Fruit fly (Drosophila melanogaster) whole organism, embryonic: ENCODE results near the gene Tim8.
A peak's percentile ranks its signal among the peaks of the same experiment; 100 is the strongest.

Source experiments
- Adf1 ChIP-seq: fragments of 200-800 bp; sonication (Bioruptor generic); IDR thresholded peaks from 2 replicates; pipeline ENCODE4 v1.3.6; 2022; ENCODE audit warnings: missing biosample characterization, missing genetic modification characterization
- Antp ChIP-seq: fragments of 200-800 bp; sonication (Bioruptor generic); optimal IDR thresholded peaks from 3 replicates; lab custom pipeline; 2016; ENCODE audit warnings: missing biosample characterization, missing genetic modification characterization
- Bdp1 ChIP-seq: fragments of 200-800 bp; sonication (Bioruptor generic); optimal IDR thresholded peaks from 3 replicates; lab custom pipeline; 2016; ENCODE audit warnings: missing biosample characterization, missing genetic modification characterization
- CG11085 ChIP-seq: fragments of 200-800 bp; sonication (Bioruptor generic); IDR thresholded peaks from 2 replicates; pipeline ENCODE4 v1.3.6; 2022; ENCODE audit warnings: missing biosample characterization, missing genetic modification characterization
- CG12071 ChIP-seq: fragments of 200-800 bp; sonication (Bioruptor generic); optimal IDR thresholded peaks from 3 replicates; lab custom pipeline; 2018; ENCODE audit warnings: missing biosample characterization, mild to moderate bottlenecking, missing genetic modification characterization
- CG14014 ChIP-seq: fragments of 200-800 bp; sonication (Bioruptor generic); IDR thresholded peaks from 2 replicates; pipeline ENCODE4 v1.3.6; 2022; ENCODE audit warnings: missing biosample characterization, missing genetic modification characterization
- CG14050 ChIP-seq: fragments of 200-800 bp; sonication (Bioruptor generic); IDR thresholded peaks from 3 replicates; pipeline ENCODE4 v1.3.6; 2022; ENCODE audit warnings: missing biosample characterization, missing genetic modification characterization
- CG15269 ChIP-seq: fragments of 200-800 bp; sonication (Bioruptor generic); optimal IDR thresholded peaks from 2 replicates; lab custom pipeline; 2018; ENCODE audit warnings: missing biosample characterization, mild to moderate bottlenecking, missing genetic modification characterization, moderate library complexity
- CG16779 ChIP-seq: fragments of 200-800 bp; sonication (Bioruptor generic); IDR thresholded peaks from 2 replicates; pipeline ENCODE4 v1.3.6; 2022; ENCODE audit warnings: missing biosample characterization, missing genetic modification characterization
- CG16863 ChIP-seq: fragments of 200-800 bp; sonication (Bioruptor generic); optimal IDR thresholded peaks from 3 replicates; lab custom pipeline; 2016; ENCODE audit warnings: missing biosample characterization, missing genetic modification characterization
- CG17328 ChIP-seq: fragments of 200-800 bp; sonication (Bioruptor generic); IDR thresholded peaks from 2 replicates; pipeline ENCODE4 v1.3.6; 2022; ENCODE audit warnings: missing biosample characterization, missing genetic modification characterization
- CG17359 ChIP-seq: fragments of 200-800 bp; sonication (Bioruptor generic); optimal IDR thresholded peaks from 3 replicates; lab custom pipeline; 2018; ENCODE audit warnings: missing biosample characterization, mild to moderate bottlenecking, missing genetic modification characterization, moderate library complexity
- CG2120 ChIP-seq: fragments of 200-800 bp; sonication (Bioruptor generic); optimal IDR thresholded peaks from 3 replicates; lab custom pipeline; 2016; ENCODE audit warnings: missing biosample characterization, missing genetic modification characterization
- CG2678 ChIP-seq: fragments of 200-800 bp; sonication (Bioruptor generic); optimal IDR thresholded peaks from 3 replicates; lab custom pipeline; 2019; ENCODE audit warnings: missing biosample characterization, mild to moderate bottlenecking, missing genetic modification characterization, moderate library complexity
- CG3726 ChIP-seq: fragments of 200-800 bp; sonication (Bioruptor generic); IDR thresholded peaks from 3 replicates; pipeline ENCODE4, ENCODE4 v1.3.6; 2022; ENCODE audit warnings: missing biosample characterization, missing genetic modification characterization
- CG4730 ChIP-seq: fragments of 200-800 bp; sonication (Bioruptor generic); IDR thresholded peaks from 2 replicates; pipeline ENCODE4 v1.3.6; 2022; ENCODE audit warnings: missing biosample characterization, missing genetic modification characterization
- CG7786 ChIP-seq: fragments of 200-800 bp; sonication (Bioruptor generic); optimal IDR thresholded peaks from 2 replicates; lab custom pipeline; 2016; ENCODE audit warnings: missing biosample characterization, missing genetic modification characterization
- CG8290 ChIP-seq, 3 experiments: fragments of 200-800 bp; sonication (Bioruptor generic); optimal IDR thresholded peaks; 2 replicates each; lab custom pipeline; 2016 to 2019; ENCODE audit warnings: missing biosample characterization in 3 of 3, missing genetic modification characterization in 3 of 3, mild to moderate bottlenecking in 2 of 3, moderate library complexity in 1 of 3
- CG9932 ChIP-seq: fragments of 200-800 bp; sonication (Bioruptor generic); IDR thresholded peaks from 2 replicates; pipeline ENCODE4 v1.3.6; 2022; ENCODE audit warnings: missing biosample characterization, missing genetic modification characterization
- Ets65A ChIP-seq: fragments of 200-800 bp; sonication (Bioruptor generic); peaks from one replicate; lab custom pipeline; 2016; ENCODE audit warnings: missing biosample characterization, missing genetic modification characterization
- Fer1 ChIP-seq: fragments of 200-800 bp; sonication (Bioruptor generic); optimal IDR thresholded peaks from 2 replicates; lab custom pipeline; 2017; ENCODE audit warnings: missing biosample characterization, mild to moderate bottlenecking, missing genetic modification characterization
- H2.0 ChIP-seq: fragments of 200-800 bp; sonication (Bioruptor generic); IDR thresholded peaks from 2 replicates; pipeline ENCODE4 v1.3.6; 2022; ENCODE audit warnings: missing biosample characterization, missing genetic modification characterization
- Hr51 ChIP-seq, 2 experiments: fragments of 200-800 bp; sonication (Bioruptor generic); optimal IDR thresholded peaks; 2 replicates in 1 of 2; 3 replicates in 1 of 2; lab custom pipeline; 2016 to 2018; ENCODE audit warnings: missing biosample characterization in 2 of 2, missing genetic modification characterization in 2 of 2, mild to moderate bottlenecking in 1 of 2, moderate library complexity in 1 of 2
- Mrtf ChIP-seq: fragments of 200-800 bp; sonication (Bioruptor generic); IDR thresholded peaks from 3 replicates; pipeline ENCODE4 v1.3.6; 2022; ENCODE audit warnings: missing biosample characterization, missing genetic modification characterization
- Ravus ChIP-seq: fragments of 200-800 bp; sonication (Bioruptor generic); IDR thresholded peaks from 2 replicates; pipeline ENCODE4 v1.3.6; 2022; ENCODE audit warnings: missing biosample characterization, missing genetic modification characterization
- Rfx ChIP-seq: fragments of 200-800 bp; sonication (Bioruptor generic); IDR thresholded peaks from 2 replicates; pipeline ENCODE4 v1.3.6; 2022; ENCODE audit warnings: missing biosample characterization, missing genetic modification characterization
- Side ChIP-seq: fragments of 200-800 bp; sonication (Bioruptor generic); optimal IDR thresholded peaks from 2 replicates; lab custom pipeline; 2016; ENCODE audit warnings: missing biosample characterization, missing genetic modification characterization
- Sox102F ChIP-seq: fragments of 200-800 bp; sonication (Bioruptor generic); optimal IDR thresholded peaks from 2 replicates; lab custom pipeline; 2018; ENCODE audit warnings: missing biosample characterization, mild to moderate bottlenecking, missing genetic modification characterization, moderate library complexity
- Tbp ChIP-seq: fragments of >200 bp; optimal IDR thresholded peaks from 2 replicates; lab custom pipeline; 2018; ENCODE audit warnings: missing biosample characterization, missing genetic modification characterization
- Xrp1 ChIP-seq: fragments of 200-800 bp; sonication (Bioruptor generic); IDR thresholded peaks from 2 replicates; pipeline ENCODE4 v1.3.6; 2022; ENCODE audit warnings: missing biosample characterization, missing genetic modification characterization
- ap ChIP-seq: fragments of 200-800 bp; sonication (Bioruptor generic); IDR thresholded peaks from 2 replicates; pipeline ENCODE4 v1.3.6; 2022; ENCODE audit warnings: missing biosample characterization, missing genetic modification characterization
- chm ChIP-seq: fragments of 200-800 bp; sonication (Bioruptor generic); IDR thresholded peaks from 2 replicates; pipeline ENCODE4 v1.3.6; 2022; ENCODE audit warnings: missing biosample characterization, missing genetic modification characterization
- danr ChIP-seq: fragments of 200-800 bp; sonication (Bioruptor generic); IDR thresholded peaks from 2 replicates; pipeline ENCODE4 v1.3.6; 2022; ENCODE audit warnings: missing biosample characterization, missing genetic modification characterization
- esg ChIP-seq: fragments of 200-800 bp; sonication (Bioruptor generic); conservative IDR thresholded peaks from 2 replicates; pipeline ENCODE4 v1.3.6; 2022; ENCODE audit warnings: missing biosample characterization, missing genetic modification characterization
- exex ChIP-seq: fragments of 200-800 bp; sonication (Bioruptor generic); optimal IDR thresholded peaks from 4 replicates; lab custom pipeline; 2018; ENCODE audit warnings: missing biosample characterization, mild to moderate bottlenecking, missing genetic modification characterization, moderate library complexity
- fd96Cb ChIP-seq: fragments of 200-800 bp; sonication (Bioruptor generic); optimal IDR thresholded peaks from 2 replicates; lab custom pipeline; 2018; ENCODE audit warnings: missing biosample characterization, mild to moderate bottlenecking, missing genetic modification characterization, moderate library complexity
- gem ChIP-seq: fragments of 200-800 bp; sonication (Bioruptor generic); optimal IDR thresholded peaks from 2 replicates; lab custom pipeline; 2019; ENCODE audit warnings: missing biosample characterization, mild to moderate bottlenecking, missing genetic modification characterization, moderate library complexity
- gt ChIP-seq: fragments of 200-800 bp; sonication (Bioruptor generic); IDR thresholded peaks from 2 replicates; pipeline ENCODE4 v1.3.6; 2022; ENCODE audit warnings: missing biosample characterization, missing genetic modification characterization
- ken ChIP-seq: fragments of 200-800 bp; sonication (Bioruptor generic); IDR thresholded peaks from 3 replicates; pipeline ENCODE4 v1.3.6; 2022; ENCODE audit warnings: missing biosample characterization, missing genetic modification characterization
- lab ChIP-seq: fragments of 200-800 bp; sonication (Bioruptor generic); optimal IDR thresholded peaks from 3 replicates; lab custom pipeline; 2017; ENCODE audit warnings: missing biosample characterization, missing genetic modification characterization, mild to moderate bottlenecking, moderate library complexity, missing genetic modification reagents
- org-1 ChIP-seq: fragments of 200-800 bp; sonication (Bioruptor generic); optimal IDR thresholded peaks from 2 replicates; lab custom pipeline; 2017; ENCODE audit warnings: missing biosample characterization, missing genetic modification characterization
- pb ChIP-seq: fragments of 200-800 bp; sonication (Bioruptor generic); optimal IDR thresholded peaks from 3 replicates; lab custom pipeline; 2016; ENCODE audit warnings: missing biosample characterization, missing genetic modification characterization
- pho ChIP-seq: fragments of 200-800 bp; sonication (Bioruptor generic); optimal IDR thresholded peaks from 2 replicates; lab custom pipeline; 2016; ENCODE audit warnings: missing biosample characterization, missing genetic modification characterization
- phol ChIP-seq: fragments of 200-800 bp; sonication (Bioruptor generic); optimal IDR thresholded peaks from 3 replicates; lab custom pipeline; 2018; ENCODE audit warnings: missing biosample characterization, mild to moderate bottlenecking, missing genetic modification characterization, moderate library complexity
- pzg ChIP-seq: fragments of 200-800 bp; sonication (Bioruptor generic); optimal IDR thresholded peaks from 3 replicates; lab custom pipeline; 2018; ENCODE audit warnings: missing biosample characterization, mild to moderate bottlenecking, missing genetic modification characterization, moderate library complexity
- run ChIP-seq: fragments of 200-800 bp; sonication (Bioruptor generic); optimal IDR thresholded peaks from 3 replicates; lab custom pipeline; 2018; ENCODE audit warnings: missing biosample characterization, mild to moderate bottlenecking, missing genetic modification characterization
- sens ChIP-seq: fragments of 200-800 bp; sonication (Bioruptor generic); peaks from one replicate; lab custom pipeline; 2016; ENCODE audit warnings: missing biosample characterization, missing genetic modification characterization
- seq ChIP-seq: fragments of 200-800 bp; sonication (Bioruptor generic); IDR thresholded peaks from 2 replicates; pipeline ENCODE4 v1.3.6; 2022; ENCODE audit warnings: missing biosample characterization, missing genetic modification characterization
- sob ChIP-seq: fragments of 200-800 bp; sonication (Bioruptor generic); IDR thresholded peaks from 2 replicates; pipeline ENCODE4 v1.3.6; 2022; ENCODE audit warnings: missing biosample characterization, missing genetic modification characterization
- unpg ChIP-seq: fragments of 200-800 bp; sonication (Bioruptor generic); optimal IDR thresholded peaks from 3 replicates; lab custom pipeline; 2018; ENCODE audit warnings: missing biosample characterization, mild to moderate bottlenecking, missing genetic modification characterization, moderate library complexity

The Tim8 gene

DNA sequence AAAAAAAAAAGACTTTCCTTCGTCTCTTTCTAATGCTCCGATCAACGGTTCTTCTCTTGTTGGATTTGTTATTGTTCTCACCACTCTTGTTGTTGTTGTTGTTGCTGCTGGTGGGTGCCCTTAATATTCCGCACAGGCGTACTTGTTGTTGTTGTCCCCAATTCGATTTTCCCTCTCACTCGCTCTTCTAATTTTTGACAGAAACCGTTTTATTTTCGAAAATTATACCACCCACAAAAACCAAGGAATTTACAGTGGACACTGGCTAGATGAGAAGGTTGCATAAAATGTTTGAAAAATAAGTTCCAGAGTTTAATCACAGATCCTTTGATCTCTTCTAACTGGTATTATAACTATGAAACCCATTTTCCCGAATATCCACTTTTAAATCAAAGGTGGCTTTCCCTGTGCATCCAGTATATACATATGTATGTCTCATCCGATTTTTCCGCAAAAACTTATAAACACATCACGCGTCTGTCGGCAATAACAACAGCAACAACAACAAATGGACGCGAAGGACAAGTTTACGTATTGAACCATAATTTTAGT lies 23.2 kb downstream of the Tim8 start (continued):
- no peak; the same call in 2 of the 3 replicates for TF ChIP-seq CG14050 (GFP tag; lab: Robert Waterston, UW)
- TF ChIP-seq Fer1 (GFP tag; lab: Kevin White, UChicago): peak; percentile 1
- TF ChIP-seq H2.0: 0 out of 2 replicates have a peak, but pooled peaks have one; percentile 44
- no peak for TF ChIP-seq Tbp
- peak; percentile 58 for TF ChIP-seq lab (GFP tag; lab: Kevin White, UChicago)
- peak; percentile 68 for TF ChIP-seq esg (GFP tag; lab: Robert Waterston, UW)
- TF ChIP-seq Bdp1 (GFP tag; lab: Kevin White, UChicago): no peak
- peak; percentile 32; the same call in 1 of the 2 replicates for TF ChIP-seq sob (GFP tag; lab: Robert Waterston, UW)
- peak; percentile 18 for TF ChIP-seq phol (tag; lab: Kevin White, UChicago)
- peak; percentile 77 for TF ChIP-seq sens
- TF ChIP-seq exex (tag; lab: Kevin White, UChicago): no peak
- TF ChIP-seq Xrp1 (GFP tag; lab: Robert Waterston, UW): peak; percentile 48; the same call in 1 of the 2 replicates
- TF ChIP-seq Mrtf: peak; percentile 68; the same call in 2 of the 3 replicates
- peak; percentile 45; the same call in 1 of the 2 replicates for TF ChIP-seq CG17328 (GFP tag; lab: Robert Waterston, UW)
- peak; percentile 94 for TF ChIP-seq Ets65A (GFP tag; lab: Kevin White, UChicago)
- TF ChIP-seq ap: 0 out of 2 replicates have a peak, but pooled peaks have one; percentile 43
- TF ChIP-seq Rfx: peak; percentile 87
- TF ChIP-seq unpg (GFP tag; lab: Kevin White, UChicago): peak; percentile 57
- 0 out of 3 replicates have a peak, but pooled peaks have one; percentile 55 for TF ChIP-seq ken
- no peak for TF ChIP-seq run (tag; lab: Kevin White, UChicago)
- 0 out of 2 replicates have a peak, but pooled peaks have one; percentile 17 for TF ChIP-seq CG16779 (GFP tag; lab: Robert Waterston, UW)
- TF ChIP-seq CG8290 (GFP tag; optimal IDR thresholded peaks at IDR 0.05; lab: Kevin White, UChicago): no peak
- peak in 1 of 2 experiments; percentile 67 for TF ChIP-seq CG8290 (tag; optimal IDR thresholded peaks at IDR 0.05; lab: Kevin White, UChicago)
- peak; percentile 32 for TF ChIP-seq fd96Cb (tag; lab: Kevin White, UChicago)
- peak; percentile 50; the same call in 1 of the 2 replicates for TF ChIP-seq CG14014 (GFP tag; lab: Robert Waterston, UW)
- TF ChIP-seq CG12071 (GFP tag; lab: Kevin White, UChicago): no peak
- no peak for TF ChIP-seq Adf1 (GFP tag; lab: Robert Waterston, UW)
- no peak for TF ChIP-seq pho (GFP tag; lab: Kevin White, UChicago)
- TF ChIP-seq pb (GFP tag; lab: Kevin White, UChicago): no peak
- peak; percentile 70 for TF ChIP-seq CG15269 (tag; lab: Kevin White, UChicago)
- 0 out of 2 replicates have a peak, but pooled peaks have one; percentile 55 for TF ChIP-seq chm (GFP tag; lab: Robert Waterston, UW)
- no peak for TF ChIP-seq pzg
- TF ChIP-seq CG3726 (GFP tag; lab: Robert Waterston, UW): 0 out of 3 replicates have a peak, but pooled peaks have one; percentile 52
- TF ChIP-seq CG17359 (tag; lab: Kevin White, UChicago): peak; percentile 43
- TF ChIP-seq CG16863 (GFP tag; lab: Kevin White, UChicago): no peak
- TF ChIP-seq org-1: no peak
- peak; percentile 80 for TF ChIP-seq CG9932
- TF ChIP-seq Antp (GFP tag; lab: Kevin White, UChicago): peak; percentile 43
- TF ChIP-seq Sox102F (GFP tag; lab: Kevin White, UChicago): peak; percentile 36
- TF ChIP-seq danr (GFP tag; lab: Robert Waterston, UW): 0 out of 2 replicates have a peak, but pooled peaks have one; percentile 10
- TF ChIP-seq Ravus (GFP tag; lab: Robert Waterston, UW): peak; percentile 38
- peak; percentile 57 for TF ChIP-seq CG4730 (GFP tag; lab: Robert Waterston, UW)
- TF ChIP-seq gt: no peak
- TF ChIP-seq Hr51 (GFP tag; optimal IDR thresholded peaks at IDR 0.05; lab: Kevin White, UChicago): peak in 1 of 2 experiments; percentile 49
- TF ChIP-seq CG7786 (GFP tag; lab: Kevin White, UChicago): peak; percentile 16
- TF ChIP-seq CG2678 (tag; lab: Kevin White, UChicago): peak; percentile 59
- 0 out of 2 replicates have a peak, but pooled peaks have one; percentile 11 for TF ChIP-seq CG11085
- TF ChIP-seq Side (GFP tag; lab: Kevin White, UChicago): peak; percentile 8
- TF ChIP-seq gem (tag; lab: Kevin White, UChicago): peak; percentile 59
- 0 out of 2 replicates have a peak, but pooled peaks have one; percentile 6 for TF ChIP-seq seq (GFP tag; lab: Robert Waterston, UW)
- peak; percentile 54 for TF ChIP-seq CG2120 (GFP tag; lab: Kevin White, UChicago)
